Fruit fly (Drosophila melanogaster): ENCODE measurements around the gene btn.
A peak's percentile ranks its signal among the peaks of the same experiment; 100 is the strongest.

Gene btn

dm6 chr3R:22536504-22537423 lies 49.7 kb downstream of the btn start (continued):
- TF ChIP-seq CG3995 (GFP tag; optimal IDR thresholded peaks at IDR 0.05), result no peak
- peak; percentile 22 for TF ChIP-seq HHEX (GFP tag; optimal IDR thresholded peaks at IDR 0.05)
- peak; percentile 27 for TF ChIP-seq CG5180 (GFP tag; optimal IDR thresholded peaks at IDR 0.05)
- TF ChIP-seq H15 (GFP tag; IDR thresholded peaks at IDR 0.05), result peak; percentile 14; the same call in 1 of the 3 replicates
- no peak for TF ChIP-seq Ets65A (GFP tag)
- no peak for TF ChIP-seq CG6272 (GFP tag; IDR thresholded peaks at IDR 0.05)
- TF ChIP-seq tgo (GFP tag; IDR thresholded peaks at IDR 0.05), result peak; percentile 35; the same call in 1 of the 3 replicates
- peak; percentile 74 for TF ChIP-seq CG11504 (tag; optimal IDR thresholded peaks at IDR 0.05)
- TF ChIP-seq CG7786 (GFP tag; optimal IDR thresholded peaks at IDR 0.05), result no peak
- TF ChIP-seq shn (GFP tag; optimal IDR thresholded peaks at IDR 0.05), result no peak
- no peak for TF ChIP-seq CG30020 (tag; optimal IDR thresholded peaks at IDR 0.05)
- TF ChIP-seq CG30403 (GFP tag; optimal IDR thresholded peaks at IDR 0.05), result peak; percentile 54
- TF ChIP-seq Fer1 (GFP tag; optimal IDR thresholded peaks at IDR 0.05), result peak; percentile 55
- TF ChIP-seq da (GFP tag; optimal IDR thresholded peaks at IDR 0.05), result no peak
- TF ChIP-seq HmgZ (tag; optimal IDR thresholded peaks at IDR 0.05), result no peak
- no peak for TF ChIP-seq lov (optimal IDR thresholded peaks at IDR 0.05)
- no peak for TF ChIP-seq lov (GFP tag; IDR thresholded peaks at IDR 0.05)
- no peak for TF ChIP-seq croc (GFP tag; conservative IDR thresholded peaks at IDR 0.05)
- TF ChIP-seq CG15479 (GFP tag; optimal IDR thresholded peaks at IDR 0.05), result no peak
- peak; percentile 67 for TF ChIP-seq CG6689 (GFP tag; IDR thresholded peaks at IDR 0.05)
- TF ChIP-seq Tbp (GFP tag; optimal IDR thresholded peaks at IDR 0.05), result no peak
- no peak; the same call in 1 of the 2 replicates for TF ChIP-seq CG32767 (GFP tag; IDR thresholded peaks at IDR 0.05)
- TF ChIP-seq CG7987 (GFP tag; optimal IDR thresholded peaks at IDR 0.05), result no peak
- TF ChIP-seq sug (tag; optimal IDR thresholded peaks at IDR 0.05), result no peak
- peak; percentile 31 for TF ChIP-seq nom (GFP tag; optimal IDR thresholded peaks at IDR 0.05)
- no peak for TF ChIP-seq hb (GFP tag; IDR thresholded peaks at IDR 0.05; ENCODE audit: partially characterized antibody)
- no peak for TF ChIP-seq CG9797 (GFP tag; optimal IDR thresholded peaks at IDR 0.05)
- TF ChIP-seq dmrt99B (tag; optimal IDR thresholded peaks at IDR 0.05), result peak; percentile 79
- peak; percentile 51 for TF ChIP-seq CoRest (tag; optimal IDR thresholded peaks at IDR 0.05)
- peak; percentile 5 for TF ChIP-seq CG12155 (GFP tag; optimal IDR thresholded peaks at IDR 0.05)
- no peak for TF ChIP-seq CG2875 (GFP tag; optimal IDR thresholded peaks at IDR 0.05)
- 0 out of 3 replicates have a peak, but pooled peaks have one; percentile 49 for TF ChIP-seq CG17361 (GFP tag; IDR thresholded peaks at IDR 0.05)
- no peak; the same call in 2 of the 3 replicates for TF ChIP-seq CG11093 (GFP tag; IDR thresholded peaks at IDR 0.05)
- no peak for TF ChIP-seq CG6254 (GFP tag; optimal IDR thresholded peaks at IDR 0.05)
- peak in 1 of 2 experiments; percentile 1 for TF ChIP-seq Pdp1 (GFP tag; optimal IDR thresholded peaks at IDR 0.05)
- TF ChIP-seq CG8478 (optimal IDR thresholded peaks at IDR 0.05), result no peak
- TF ChIP-seq Mrtf (GFP tag; IDR thresholded peaks at IDR 0.05), result no peak
- peak; percentile 20 for TF ChIP-seq fd96Cb (tag; optimal IDR thresholded peaks at IDR 0.05)
- no peak for TF ChIP-seq CG2129 (GFP tag; IDR thresholded peaks at IDR 0.05; ENCODE audit: partially characterized antibody)
- TF ChIP-seq CG8359 (GFP tag; optimal IDR thresholded peaks at IDR 0.05; ENCODE audit: borderline replicate concordance), result no peak
- TF ChIP-seq Lhr (GFP tag; optimal IDR thresholded peaks at IDR 0.05), result no peak
- TF ChIP-seq pho (GFP tag; optimal IDR thresholded peaks at IDR 0.05), result no peak
- no peak for TF ChIP-seq tll (GFP tag; optimal IDR thresholded peaks at IDR 0.05)
- TF ChIP-seq h (optimal IDR thresholded peaks at IDR 0.05), result no peak
- TF ChIP-seq CG16815 (GFP tag; optimal IDR thresholded peaks at IDR 0.05), result no peak
- peak; percentile 46; the same call in 1 of the 2 replicates for TF ChIP-seq ranshi (GFP tag; IDR thresholded peaks at IDR 0.05)
- no peak for TF ChIP-seq CG16779 (GFP tag; IDR thresholded peaks at IDR 0.05)
- no peak for TF ChIP-seq Jarid2 (GFP tag; optimal IDR thresholded peaks at IDR 0.05)
- no peak for TF ChIP-seq fru (optimal IDR thresholded peaks at IDR 0.05)

Measured in whole organism, embryonic.